Fruit fly (Drosophila melanogaster) whole organism: ENCODE data around the gene CG14795.

Experiments
- CG8478 ChIP-seq: fragments of >200 bp; optimal IDR thresholded peaks from 2 replicates; lab custom pipeline; 2018; ENCODE audit warnings: inconsistent platforms
- Dll ChIP-seq: fragments of >200 bp; optimal IDR thresholded peaks from 2 replicates; lab custom pipeline; 2017
- EcR ChIP-seq, 2 experiments: fragments of >200 bp; optimal IDR thresholded peaks; 2 replicates each; lab custom pipeline; 2017; ENCODE audit warnings: missing biosample characterization in 2 of 2, missing genetic modification characterization in 2 of 2, missing genetic modification reagents in 2 of 2
- pan ChIP-seq: fragments of >200 bp; optimal IDR thresholded peaks from 2 replicates; lab custom pipeline; 2017
- psq ChIP-seq: fragments of >200 bp; optimal IDR thresholded peaks from 2 replicates; lab custom pipeline; 2017
- usp ChIP-seq: fragments of >200 bp; optimal IDR thresholded peaks from 2 replicates; lab custom pipeline; 2017; ENCODE audit warnings: missing biosample characterization, missing genetic modification characterization, mixed read lengths

CG14795 gene

dm6 chrX:1480426-1480825 lies 32.2 kb downstream of the CG14795 start:
- TF ChIP-seq CG8478 (lab: Kevin White, UChicago) = no peak

- TF ChIP-seq psq (lab: Kevin White, UChicago) (no peak), Dll (lab: Kevin White, UChicago) (no peak), usp (GFP tag; lab: Kevin White, UChicago) (no peak), pan (lab: Kevin White, UChicago) (no peak)
These were observed 34.1 kb downstream of the CG14795 start, which contains the start of gene rush for dm6 chrX:1478276-1479122. Gene rush (plus strand): TSS chrX:1478552.

dm6 chrX:1476848-1477247 lies 35.8 kb downstream of the CG14795 start, which contains the start of the genes Rab27 and mei-38:
Gene Rab27 (minus strand): TSS chrX:1476974.
Gene mei-38 (plus strand): TSS chrX:1477063.
- no peak for TF ChIP-seq pan (lab: Kevin White, UChicago)
- TF ChIP-seq EcR (GFP tag; optimal IDR thresholded peaks at IDR 0.05; lab: Kevin White, UChicago) = no peak
- no peak for TF ChIP-seq usp (GFP tag; lab: Kevin White, UChicago)
- TF ChIP-seq Dll (lab: Kevin White, UChicago) = no peak

- TF ChIP-seq Dll (lab: Kevin White, UChicago) = no peak
- no peak for TF ChIP-seq usp (GFP tag; lab: Kevin White, UChicago)
- TF ChIP-seq psq (lab: Kevin White, UChicago) = no peak
- TF ChIP-seq EcR (GFP tag; optimal IDR thresholded peaks at IDR 0.05; lab: Kevin White, UChicago) = no peak
- TF ChIP-seq pan (lab: Kevin White, UChicago) = no peak
- TF ChIP-seq CG8478 (lab: Kevin White, UChicago) = no peak
These were observed 36.2 kb downstream of the CG14795 start for dm6 chrX:1476436-1476835.

dm6 chrX:1472222-1472621 lies 40.4 kb downstream of the CG14795 start, which contains the start of gene CG14780:
Gene CG14780 (plus strand): TSS chrX:1472522.
- no peak for TF ChIP-seq CG8478 (lab: Kevin White, UChicago)
- no peak for TF ChIP-seq Dll (lab: Kevin White, UChicago)
- no peak for TF ChIP-seq usp (GFP tag; lab: Kevin White, UChicago)
- TF ChIP-seq EcR (GFP tag; optimal IDR thresholded peaks at IDR 0.05; lab: Kevin White, UChicago) = no peak
- no peak for TF ChIP-seq pan (lab: Kevin White, UChicago)
- no peak for TF ChIP-seq psq (lab: Kevin White, UChicago)

dm6 chrX:1470562-1470961 lies 42.0 kb downstream of the CG14795 start, which contains the start of gene pck:
Gene pck (plus strand): TSS chrX:1470666.
- TF ChIP-seq CG8478 (lab: Kevin White, UChicago) (no peak), psq (lab: Kevin White, UChicago) (no peak), Dll (lab: Kevin White, UChicago) (no peak), pan (lab: Kevin White, UChicago) (no peak), usp (GFP tag; lab: Kevin White, UChicago) (no peak), EcR (GFP tag; optimal IDR thresholded peaks at IDR 0.05; lab: Kevin White, UChicago) (no peak)

- TF ChIP-seq psq (lab: Kevin White, UChicago) (no peak), pan (lab: Kevin White, UChicago) (no peak), Dll (lab: Kevin White, UChicago) (no peak), EcR (GFP tag; optimal IDR thresholded peaks at IDR 0.05; lab: Kevin White, UChicago) (no peak), CG8478 (lab: Kevin White, UChicago) (no peak), usp (GFP tag; lab: Kevin White, UChicago) (no peak)
These were observed 42.9 kb downstream of the CG14795 start, which contains the start of gene CG32808 for dm6 chrX:1469717-1470116. Gene CG32808 (minus strand): TSS chrX:1469817.

dm6 chrX:1467382-1467592 lies 45.3 kb downstream of the CG14795 start, which contains the start of gene CG14778:
Gene CG14778 (plus strand): TSS chrX:1467493.
- TF ChIP-seq EcR (GFP tag; optimal IDR thresholded peaks at IDR 0.05; lab: Kevin White, UChicago) = no peak
- no peak for TF ChIP-seq CG8478 (lab: Kevin White, UChicago)
- TF ChIP-seq usp (GFP tag; lab: Kevin White, UChicago) = no peak
- TF ChIP-seq psq (lab: Kevin White, UChicago) = no peak
- no peak for TF ChIP-seq pan (lab: Kevin White, UChicago)
- TF ChIP-seq Dll (lab: Kevin White, UChicago) = no peak

- TF ChIP-seq psq (lab: Kevin White, UChicago) (no peak), usp (GFP tag; lab: Kevin White, UChicago) (no peak), pan (lab: Kevin White, UChicago) (no peak), CG8478 (lab: Kevin White, UChicago) (no peak), Dll (lab: Kevin White, UChicago) (peak; percentile 53), EcR (GFP tag; optimal IDR thresholded peaks at IDR 0.05; lab: Kevin White, UChicago) (no peak)
These were observed 45.9 kb downstream of the CG14795 start for dm6 chrX:1466505-1467381.

- TF ChIP-seq usp (GFP tag; lab: Kevin White, UChicago) (no peak), CG8478 (lab: Kevin White, UChicago) (no peak), pan (lab: Kevin White, UChicago) (no peak), Dll (lab: Kevin White, UChicago) (no peak), EcR (GFP tag; optimal IDR thresholded peaks at IDR 0.05; lab: Kevin White, UChicago) (no peak), psq (lab: Kevin White, UChicago) (no peak)
These were observed 46.7 kb downstream of the CG14795 start, which contains the start of the genes O-fut2 and CG14777 for dm6 chrX:1465707-1466504. Gene O-fut2 (minus strand): TSS chrX:1465996. Gene CG14777 (plus strand): TSS chrX:1466134.
